Fruit fly (Drosophila melanogaster): ENCODE data around the gene Spp.

The Spp gene

dm6 chr2L:563769-564550 lies 19.5 kb upstream of the Spp start, which contains the start of the genes uncNacbeta and CG2794 (continued):
- TF ChIP-seq CG7987 (GFP tag; optimal IDR thresholded peaks at IDR 0.05), result no peak
- no peak for TF ChIP-seq CkIIα-i1 (GFP tag; IDR thresholded peaks at IDR 0.05)
- TF ChIP-seq schlank (tag; optimal IDR thresholded peaks at IDR 0.05), result no peak
- TF ChIP-seq stwl (tag; optimal IDR thresholded peaks at IDR 0.05), result peak; percentile 21
- TF ChIP-seq CG18262 (tag; optimal IDR thresholded peaks at IDR 0.05), result no peak
- no peak for TF ChIP-seq Ets97D (GFP tag; optimal IDR thresholded peaks at IDR 0.05)
- no peak for TF ChIP-seq ranshi (GFP tag; IDR thresholded peaks at IDR 0.05)

- no peak for TF ChIP-seq CG7556 (GFP tag; optimal IDR thresholded peaks at IDR 0.05)
- TF ChIP-seq bsh (GFP tag; optimal IDR thresholded peaks at IDR 0.05), result peak in 1 of 2 experiments; percentile 16
- TF ChIP-seq Gsc (GFP tag; IDR thresholded peaks at IDR 0.05), result peak; percentile 43; the same call in 1 of the 2 replicates
- peak; percentile 61 for TF ChIP-seq Drgx (GFP tag; IDR thresholded peaks at IDR 0.05)
These were observed 18.9 kb upstream of the Spp start for dm6 chr2L:563314-563713.

- TF ChIP-seq Dad (GFP tag; optimal IDR thresholded peaks at IDR 0.05) (no peak), CG6813 (GFP tag; optimal IDR thresholded peaks at IDR 0.05) (no peak), CG14441 (GFP tag; IDR thresholded peaks at IDR 0.05) (no peak), fd96Cb (tag; optimal IDR thresholded peaks at IDR 0.05) (no peak), CG12104 (GFP tag; optimal IDR thresholded peaks at IDR 0.05) (no peak), z (GFP tag; IDR thresholded peaks at IDR 0.05) (no peak), CG11695 (GFP tag; IDR thresholded peaks at IDR 0.05) (no peak), CG12659 (GFP tag; optimal IDR thresholded peaks at IDR 0.05) (no peak), kay (GFP tag; optimal IDR thresholded peaks at IDR 0.05) (no peak), CG33557 (GFP tag; optimal IDR thresholded peaks at IDR 0.05) (no peak), CG7372 (GFP tag; IDR thresholded peaks at IDR 0.05) (no peak), her (GFP tag; optimal IDR thresholded peaks at IDR 0.05) (no peak), Ets65A (GFP tag) (peak; percentile 54), CG1603 (tag; optimal IDR thresholded peaks at IDR 0.05) (peak; percentile 20), cg (GFP tag; optimal IDR thresholded peaks at IDR 0.05) (no peak), Spps (tag; optimal IDR thresholded peaks at IDR 0.05) (no peak), H15 (GFP tag; IDR thresholded peaks at IDR 0.05) (no peak), Doc3 (GFP tag; IDR thresholded peaks at IDR 0.05; ENCODE audit: partially characterized antibody) (peak; percentile 60), maf-S (GFP tag; optimal IDR thresholded peaks at IDR 0.05) (no peak), CG13624 (GFP tag; optimal IDR thresholded peaks at IDR 0.05) (no peak), crol (GFP tag; IDR thresholded peaks at IDR 0.05) (no peak), zen2 (GFP tag; IDR thresholded peaks at IDR 0.05; ENCODE audit: partially characterized antibody) (peak; percentile 32; the same call in 1 of the 3 replicates), NfI (GFP tag; optimal IDR thresholded peaks at IDR 0.05) (no peak), Fer1 (GFP tag; optimal IDR thresholded peaks at IDR 0.05) (no peak), ham (GFP tag; IDR thresholded peaks at IDR 0.05) (no peak), E2f2 (GFP tag; IDR thresholded peaks at IDR 0.05) (peak; percentile 94), CG10654 (GFP tag; optimal IDR thresholded peaks at IDR 0.05) (no peak), CG9215 (GFP tag; IDR thresholded peaks at IDR 0.05) (no peak), CG2678 (tag; optimal IDR thresholded peaks at IDR 0.05) (no peak), sob (GFP tag; IDR thresholded peaks at IDR 0.05) (no peak), row (GFP tag; IDR thresholded peaks at IDR 0.05) (no peak), br (optimal IDR thresholded peaks at IDR 0.05) (no peak), pzg (GFP tag; optimal IDR thresholded peaks at IDR 0.05) (peak; percentile 41), Lhr (GFP tag; optimal IDR thresholded peaks at IDR 0.05) (no peak), Asciz (GFP tag; optimal IDR thresholded peaks at IDR 0.05) (no peak)
These were observed 15.5 kb upstream of the Spp start, which contains the start of gene rempA for dm6 chr2L:559770-560567. Gene rempA, minus strand, starts transcription at chr2L:560310.

Data from whole organism, embryonic.